Worm (Caenorhabditis elegans) whole organism, L2 larva: ENCODE data around the gene lsm-8.

Experiments used
- ZK546.5 ChIP-seq: sonication (generic microtip); optimal IDR thresholded peaks from 2 replicates; lab custom pipeline; 2017; ENCODE audit warnings: missing biosample characterization, missing genetic modification characterization
- egl-27 ChIP-seq: sonication (generic microtip); optimal IDR thresholded peaks from 3 replicates; lab custom pipeline; 2017; ENCODE audit warnings: missing biosample characterization, missing genetic modification reagents, missing genetic modification characterization
- fos-1 ChIP-seq: fragments of 150-350 bp; optimal IDR thresholded peaks from 2 replicates; lab custom pipeline; 2014; ENCODE audit warnings: missing biosample characterization, missing genetic modification characterization
- lsy-2 ChIP-seq, 2 experiments: fragments of 150-350 bp in 1 of 2; sonication (generic microtip) in 1 of 2; optimal IDR thresholded peaks; 2 replicates each; lab custom pipeline; 2014 to 2017; ENCODE audit warnings: missing biosample characterization in 2 of 2, missing genetic modification characterization in 2 of 2
- nhr-21 ChIP-seq: fragments of 150-350 bp; optimal IDR thresholded peaks from 2 replicates; lab custom pipeline; 2014; ENCODE audit warnings: missing biosample characterization, missing genetic modification characterization
- nhr-77 ChIP-seq: fragments of 150-350 bp; optimal IDR thresholded peaks from 2 replicates; lab custom pipeline; 2014; ENCODE audit warnings: missing biosample characterization, missing genetic modification characterization

ce11 chrIV:6303642-6304041 is 22.7 kb upstream of the lsm-8 start, which contains the start of gene srv-25:
- TF ChIP-seq lsy-2 (tag; optimal IDR thresholded peaks at IDR 0.05; lab: Kevin White, UChicago), result no peak
- TF ChIP-seq fos-1 (tag; lab: Kevin White, UChicago), result no peak
- TF ChIP-seq nhr-21 (tag; lab: Kevin White, UChicago), result no peak
- no peak for TF ChIP-seq nhr-77
- TF ChIP-seq ZK546.5, result no peak
- TF ChIP-seq egl-27 (tag; lab: Kevin White, UChicago), result no peak
